Worm (Caenorhabditis elegans): ENCODE results near the gene swsn-1.

The swsn-1 gene

ce11 chrV:20249438-20250120 lies at the start of gene swsn-1:
Gene swsn-1 (minus strand): TSS chrV:20249488.
- TF ChIP-seq klf-2 (GFP tag; conservative IDR thresholded peaks at IDR 0.05) (no peak; the same call in 1 of the 2 replicates), ref-1 (GFP tag; conservative IDR thresholded peaks at IDR 0.05) (no peak), T22C8.4 (GFP tag; IDR thresholded peaks at IDR 0.05) (peak; percentile 80), flt-1 (GFP tag; IDR thresholded peaks at IDR 0.05) (peak; percentile 16; the same call in 1 of the 2 replicates)

ce11 chrV:20297650-20298049 lies 48.4 kb upstream of the swsn-1 start, which contains the start of gene ZC15.5:
Gene ZC15.5 (plus strand): TSS chrV:20297950.
- TF ChIP-seq med-1 (GFP tag; optimal IDR thresholded peaks at IDR 0.05; ENCODE audit: insufficient read depth): no peak

- TF ChIP-seq flt-1 (GFP tag; IDR thresholded peaks at IDR 0.05) (no peak), ztf-23 (GFP tag; IDR thresholded peaks at IDR 0.05) (no peak), cog-1 (tag; optimal IDR thresholded peaks at IDR 0.05) (no peak), ref-1 (GFP tag; conservative IDR thresholded peaks at IDR 0.05) (no peak), T22C8.4 (GFP tag; IDR thresholded peaks at IDR 0.05) (no peak), ztf-29 (GFP tag; IDR thresholded peaks at IDR 0.05) (no peak), tab-1 (GFP tag; IDR thresholded peaks at IDR 0.05) (no peak), klf-2 (GFP tag; conservative IDR thresholded peaks at IDR 0.05) (no peak), med-1 (GFP tag; optimal IDR thresholded peaks at IDR 0.05; ENCODE audit: insufficient read depth) (no peak)
Measured at ce11 chrV:20294388-20294787, 45.1 kb upstream of the swsn-1 start, which contains the start of gene clec-261. Gene clec-261 (minus strand): TSS chrV:20294488.

- no peak for TF ChIP-seq cog-1 (tag; optimal IDR thresholded peaks at IDR 0.05)
- no peak for TF ChIP-seq ztf-23 (GFP tag; IDR thresholded peaks at IDR 0.05)
- no peak for TF ChIP-seq klf-2 (GFP tag; conservative IDR thresholded peaks at IDR 0.05)
- TF ChIP-seq ref-1 (GFP tag; conservative IDR thresholded peaks at IDR 0.05): no peak
- TF ChIP-seq flt-1 (GFP tag; IDR thresholded peaks at IDR 0.05): no peak
- no peak for TF ChIP-seq tab-1 (GFP tag; IDR thresholded peaks at IDR 0.05)
- no peak for TF ChIP-seq ztf-29 (GFP tag; IDR thresholded peaks at IDR 0.05)
- TF ChIP-seq T22C8.4 (GFP tag; IDR thresholded peaks at IDR 0.05): no peak
- TF ChIP-seq med-1 (GFP tag; optimal IDR thresholded peaks at IDR 0.05; ENCODE audit: insufficient read depth): no peak
Measured at ce11 chrV:20289317-20289716, 40.0 kb upstream of the swsn-1 start, which contains the start of gene mlt-4. Gene mlt-4 (minus strand): TSS chrV:20289417.

ce11 chrV:20282827-20283226 lies 33.5 kb upstream of the swsn-1 start:
- TF ChIP-seq T22C8.4 (GFP tag; IDR thresholded peaks at IDR 0.05) (no peak), med-1 (GFP tag; optimal IDR thresholded peaks at IDR 0.05; ENCODE audit: insufficient read depth) (no peak), tab-1 (GFP tag; IDR thresholded peaks at IDR 0.05) (no peak), ref-1 (GFP tag; conservative IDR thresholded peaks at IDR 0.05) (no peak), ztf-23 (GFP tag; IDR thresholded peaks at IDR 0.05) (no peak), klf-2 (GFP tag; conservative IDR thresholded peaks at IDR 0.05) (no peak), cog-1 (tag; optimal IDR thresholded peaks at IDR 0.05) (no peak), ztf-29 (GFP tag; IDR thresholded peaks at IDR 0.05) (no peak), flt-1 (GFP tag; IDR thresholded peaks at IDR 0.05) (no peak)

- TF ChIP-seq flt-1 (GFP tag; IDR thresholded peaks at IDR 0.05): no peak
- no peak for TF ChIP-seq tab-1 (GFP tag; IDR thresholded peaks at IDR 0.05)
- no peak for TF ChIP-seq cog-1 (tag; optimal IDR thresholded peaks at IDR 0.05)
- TF ChIP-seq ztf-29 (GFP tag; IDR thresholded peaks at IDR 0.05): no peak
- no peak for TF ChIP-seq ztf-23 (GFP tag; IDR thresholded peaks at IDR 0.05)
- no peak for TF ChIP-seq med-1 (GFP tag; optimal IDR thresholded peaks at IDR 0.05; ENCODE audit: insufficient read depth)
- TF ChIP-seq klf-2 (GFP tag; conservative IDR thresholded peaks at IDR 0.05): no peak
- no peak for TF ChIP-seq T22C8.4 (GFP tag; IDR thresholded peaks at IDR 0.05)
- no peak for TF ChIP-seq ref-1 (GFP tag; conservative IDR thresholded peaks at IDR 0.05)
Measured at ce11 chrV:20279811-20280317, 30.6 kb upstream of the swsn-1 start, which contains the start of gene pqn-94. Gene pqn-94 (minus strand): TSS chrV:20279861.

ce11 chrV:20279309-20279708 lies 30.0 kb upstream of the swsn-1 start:
- TF ChIP-seq ztf-23 (GFP tag; IDR thresholded peaks at IDR 0.05): no peak
- TF ChIP-seq med-1 (GFP tag; optimal IDR thresholded peaks at IDR 0.05; ENCODE audit: insufficient read depth): no peak
- no peak for TF ChIP-seq T22C8.4 (GFP tag; IDR thresholded peaks at IDR 0.05)
- TF ChIP-seq cog-1 (tag; optimal IDR thresholded peaks at IDR 0.05): no peak
- TF ChIP-seq ztf-29 (GFP tag; IDR thresholded peaks at IDR 0.05): no peak
- TF ChIP-seq ref-1 (GFP tag; conservative IDR thresholded peaks at IDR 0.05): no peak
- no peak for TF ChIP-seq flt-1 (GFP tag; IDR thresholded peaks at IDR 0.05)
- TF ChIP-seq klf-2 (GFP tag; conservative IDR thresholded peaks at IDR 0.05): no peak
- TF ChIP-seq tab-1 (GFP tag; IDR thresholded peaks at IDR 0.05): no peak

ce11 chrV:20276923-20277322 lies 27.6 kb upstream of the swsn-1 start:
- TF ChIP-seq ztf-29 (GFP tag; IDR thresholded peaks at IDR 0.05) (no peak), T22C8.4 (GFP tag; IDR thresholded peaks at IDR 0.05) (no peak), ref-1 (GFP tag; conservative IDR thresholded peaks at IDR 0.05) (no peak)

ce11 chrV:20269661-20270137 lies 20.4 kb upstream of the swsn-1 start, which contains the start of the genes prmt-1 and cdkr-3:
Gene prmt-1 (minus strand): TSS chrV:20269711.
Gene cdkr-3 (plus strand): TSS chrV:20270107.
- TF ChIP-seq klf-2 (GFP tag; conservative IDR thresholded peaks at IDR 0.05) (no peak), ztf-23 (GFP tag; IDR thresholded peaks at IDR 0.05) (no peak), flt-1 (GFP tag; IDR thresholded peaks at IDR 0.05) (no peak), ztf-29 (GFP tag; IDR thresholded peaks at IDR 0.05) (no peak), T22C8.4 (GFP tag; IDR thresholded peaks at IDR 0.05) (no peak), cog-1 (tag; optimal IDR thresholded peaks at IDR 0.05) (no peak), med-1 (GFP tag; optimal IDR thresholded peaks at IDR 0.05; ENCODE audit: insufficient read depth) (no peak), ref-1 (GFP tag; conservative IDR thresholded peaks at IDR 0.05) (no peak), tab-1 (GFP tag; IDR thresholded peaks at IDR 0.05) (no peak)

- no peak for TF ChIP-seq flt-1 (GFP tag; IDR thresholded peaks at IDR 0.05)
- TF ChIP-seq T22C8.4 (GFP tag; IDR thresholded peaks at IDR 0.05): no peak
- TF ChIP-seq med-1 (GFP tag; optimal IDR thresholded peaks at IDR 0.05; ENCODE audit: insufficient read depth): no peak
- no peak for TF ChIP-seq tab-1 (GFP tag; IDR thresholded peaks at IDR 0.05)
- no peak for TF ChIP-seq ztf-23 (GFP tag; IDR thresholded peaks at IDR 0.05)
- TF ChIP-seq cog-1 (tag; optimal IDR thresholded peaks at IDR 0.05): no peak
- no peak for TF ChIP-seq klf-2 (GFP tag; conservative IDR thresholded peaks at IDR 0.05)
- TF ChIP-seq ztf-29 (GFP tag; IDR thresholded peaks at IDR 0.05): no peak
- TF ChIP-seq ref-1 (GFP tag; conservative IDR thresholded peaks at IDR 0.05): no peak
Measured at ce11 chrV:20266992-20267391, 17.7 kb upstream of the swsn-1 start, which contains the start of gene mdt-17. Gene mdt-17 (minus strand): TSS chrV:20267247.
